Fruit fly (Drosophila melanogaster): ENCODE measurements around the gene CenG1A.
A peak's percentile ranks its signal among the peaks of the same experiment; 100 is the strongest.

DNA sequence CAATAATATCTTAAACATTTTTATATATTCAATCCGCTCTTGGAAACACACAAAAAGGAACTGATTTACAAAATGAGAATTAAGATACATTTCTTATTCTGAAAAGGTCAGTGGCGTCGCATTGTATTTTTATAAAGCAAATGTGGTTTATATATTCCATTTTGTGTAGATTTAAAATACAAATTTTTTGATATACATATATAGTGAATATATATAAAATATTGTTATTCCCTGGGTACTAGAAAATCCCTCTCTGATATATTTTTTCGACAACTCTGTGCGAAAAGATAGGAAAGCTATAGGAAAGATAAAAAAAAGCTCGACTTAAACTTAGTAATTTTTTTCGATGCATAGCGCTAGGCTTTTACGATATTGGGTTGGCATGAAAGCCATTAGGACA is 96.0 kb downstream of the CenG1A start, which contains the start of gene CG42711:
- TF ChIP-seq CG33017 (tag; optimal IDR thresholded peaks at IDR 0.05) (peak; percentile 23), tj (GFP tag; optimal IDR thresholded peaks at IDR 0.05) (no peak), kay (GFP tag; ENCODE audit: borderline replicate concordance) (no peak), ovo (GFP tag; optimal IDR thresholded peaks at IDR 0.05) (no peak), cnc (optimal IDR thresholded peaks at IDR 0.05) (no peak)

Data from whole organism, adult.